Worm (Caenorhabditis elegans): ENCODE data around the gene famk-1.

famk-1 gene

ce11 chrX:15188986-15189675 lies 23.9 kb downstream of the famk-1 start (continued):
- TF ChIP-seq nhr-237 (tag; optimal IDR thresholded peaks at IDR 0.05) (no peak), ztf-11 (tag; optimal IDR thresholded peaks at IDR 0.05) (no peak), nhr-48 (tag; optimal IDR thresholded peaks at IDR 0.05) (peak; percentile 32), nhr-6 (tag; optimal IDR thresholded peaks at IDR 0.05) (no peak), F37D6.2 (tag; optimal IDR thresholded peaks at IDR 0.05) (peak; percentile 64), gei-8 (GFP tag; optimal IDR thresholded peaks at IDR 0.05) (peak; percentile 47), zfp-3 (GFP tag; conservative IDR thresholded peaks at IDR 0.05) (no peak), unc-62 (GFP tag; optimal IDR thresholded peaks at IDR 0.05 in 1 of 2) (peak in 1 of 2 experiments; percentile 98), unc-62 (tag; optimal IDR thresholded peaks at IDR 0.05) (no peak), nhr-10 (tag; optimal IDR thresholded peaks at IDR 0.05) (no peak), ctbp-1 (GFP tag; IDR thresholded peaks at IDR 0.05) (peak; percentile 84), hlh-30 (tag; optimal IDR thresholded peaks at IDR 0.05; ENCODE audit: insufficient read depth) (peak; percentile 11), daf-19 (GFP tag; conservative IDR thresholded peaks at IDR 0.05) (no peak), egl-43 (GFP tag; IDR thresholded peaks at IDR 0.05) (peak; percentile 76), zfp-2 (tag; optimal IDR thresholded peaks at IDR 0.05) (no peak), ceh-32 (tag; optimal IDR thresholded peaks at IDR 0.05; ENCODE audit: poor library complexity) (peak; percentile 60), mdl-1 (tag; optimal IDR thresholded peaks at IDR 0.05) (peak in 1 of 2 experiments; percentile 21), aha-1 (tag) (peak; percentile 97), Y105C5A.15 (GFP tag; IDR thresholded peaks at IDR 0.05) (no peak), fos-1 (tag; optimal IDR thresholded peaks at IDR 0.05) (no peak)

- no peak for TF ChIP-seq php-3 (GFP tag; IDR thresholded peaks at IDR 0.05)
- no peak for TF ChIP-seq mep-1 (tag; optimal IDR thresholded peaks at IDR 0.05)
- no peak for TF ChIP-seq nhr-41 (GFP tag; IDR thresholded peaks at IDR 0.05)
- no peak for TF ChIP-seq ceh-28 (tag; optimal IDR thresholded peaks at IDR 0.05)
- TF ChIP-seq madf-9 (GFP tag; conservative IDR thresholded peaks at IDR 0.05): no peak
- no peak for TF ChIP-seq cey-2 (tag; optimal IDR thresholded peaks at IDR 0.05; ENCODE audit: borderline replicate concordance, insufficient read depth)
- no peak for TF ChIP-seq dmd-8 (GFP tag; IDR thresholded peaks at IDR 0.05)
Measured at ce11 chrX:15188510-15188909, 24.5 kb downstream of the famk-1 start.

DNA sequence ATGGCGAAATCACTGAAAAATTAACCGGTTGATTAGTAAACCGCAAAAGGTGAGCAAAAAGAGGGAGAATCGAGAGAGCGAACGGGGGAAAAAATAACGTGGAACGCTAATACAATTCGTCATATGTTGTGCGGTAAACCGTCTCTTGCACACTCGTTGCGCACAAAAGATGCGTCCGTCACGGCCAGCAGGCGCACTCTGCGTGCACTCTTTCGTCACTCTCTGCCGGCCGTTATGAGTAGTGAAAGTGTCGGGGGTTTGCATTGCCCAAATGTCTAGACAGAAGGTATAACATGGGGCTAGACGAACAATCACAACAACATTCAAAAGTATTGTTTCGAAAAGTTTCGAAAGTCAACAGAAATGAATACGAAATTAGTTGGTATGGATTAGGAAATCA lies 31.6 kb downstream of the famk-1 start, which contains the start of gene pkhm-2:
Gene pkhm-2, minus strand, starts transcription at position 12 of the 400 bp plus-strand sequence.
- TF ChIP-seq mxl-2 (GFP tag; conservative IDR thresholded peaks at IDR 0.05) (no peak), mes-2 (tag; optimal IDR thresholded peaks at IDR 0.05; ENCODE audit: poor library complexity, severe bottlenecking) (peak; percentile 93), Y5F2A.4 (GFP tag; optimal IDR thresholded peaks at IDR 0.05) (peak; percentile 12), pqm-1 (tag; optimal IDR thresholded peaks at IDR 0.05) (peak; percentile 10), unc-39 (tag; optimal IDR thresholded peaks at IDR 0.05) (no peak), F37D6.2 (tag; optimal IDR thresholded peaks at IDR 0.05) (peak; percentile 84), dmd-9 (GFP tag; IDR thresholded peaks at IDR 0.05) (peak; percentile 75), T26A8.4 (GFP tag; IDR thresholded peaks at IDR 0.05) (peak; percentile 93), nhr-76 (tag; optimal IDR thresholded peaks at IDR 0.05) (no peak), saeg-2 (GFP tag; IDR thresholded peaks at IDR 0.05) (peak; percentile 83), ZK546.5 (tag; optimal IDR thresholded peaks at IDR 0.05) (no peak), ztf-7 (tag; optimal IDR thresholded peaks at IDR 0.05) (peak; percentile 83), arid-1 (GFP tag; conservative IDR thresholded peaks at IDR 0.05) (peak; percentile 49; the same call in 1 of the 2 replicates), lsy-2 (tag; optimal IDR thresholded peaks at IDR 0.05) (peak; percentile 66 to 88), dmd-6 (GFP tag; IDR thresholded peaks at IDR 0.05) (peak; percentile 86), nhr-237 (tag; optimal IDR thresholded peaks at IDR 0.05) (no peak), lin-39 (tag; optimal IDR thresholded peaks at IDR 0.05) (no peak), zip-2 (tag; optimal IDR thresholded peaks at IDR 0.05) (peak; percentile 69), gei-8 (GFP tag; optimal IDR thresholded peaks at IDR 0.05) (peak; percentile 26), attf-4 (tag; optimal IDR thresholded peaks at IDR 0.05) (no peak), dpl-1 (GFP tag; optimal IDR thresholded peaks at IDR 0.05) (peak; percentile 86), F10B5.3 (tag; optimal IDR thresholded peaks at IDR 0.05) (peak; percentile 84), zag-1 (tag; optimal IDR thresholded peaks at IDR 0.05) (no peak), snpc-1.2 (GFP tag; IDR thresholded peaks at IDR 0.05) (no peak), ceh-32 (tag; optimal IDR thresholded peaks at IDR 0.05; ENCODE audit: poor library complexity) (peak; percentile 34), nhr-102 (tag; optimal IDR thresholded peaks at IDR 0.05) (peak; percentile 95)
